Worm (Caenorhabditis elegans): Measurements from ENCODE around the gene gei-13.

gei-13 gene

ce11 chrIII:9619079-9619761 is 17.7 kb downstream of the gei-13 start, which contains the start of gene hlh-11 (continued):
- peak; percentile 82 to 93 for TF ChIP-seq lsy-2 (tag; optimal IDR thresholded peaks at IDR 0.05)
- TF ChIP-seq snu-23 (GFP tag; optimal IDR thresholded peaks at IDR 0.05): peak; percentile 98
- TF ChIP-seq egl-13 (tag; optimal IDR thresholded peaks at IDR 0.05): peak; percentile 51
- no peak for TF ChIP-seq nhr-84 (tag; optimal IDR thresholded peaks at IDR 0.05)
- peak; percentile 93 for TF ChIP-seq rnt-1 (tag; optimal IDR thresholded peaks at IDR 0.05)
- TF ChIP-seq nhr-11 (tag; optimal IDR thresholded peaks at IDR 0.05): peak; percentile 79
- TF ChIP-seq grh-1 (GFP tag; IDR thresholded peaks at IDR 0.05): peak; percentile 28
- peak; percentile 19 for TF ChIP-seq fkh-10 (GFP tag; optimal IDR thresholded peaks at IDR 0.05)
- no peak for TF ChIP-seq nhr-76 (tag; optimal IDR thresholded peaks at IDR 0.05)
- peak; percentile 88 for TF ChIP-seq jun-1 (tag; optimal IDR thresholded peaks at IDR 0.05)
- peak; percentile 82 to 88 for TF ChIP-seq efl-1 (optimal IDR thresholded peaks at IDR 0.05)
- peak; percentile 60 to 93 for TF ChIP-seq efl-1 (GFP tag; optimal IDR thresholded peaks at IDR 0.05 in 1 of 2)
- peak; percentile 51 to 81 (median 70) for TF ChIP-seq ceh-82 (tag; optimal IDR thresholded peaks at IDR 0.05)
- TF ChIP-seq lin-35 (GFP tag; optimal IDR thresholded peaks at IDR 0.05): peak; percentile 69 to 71
- peak; percentile 33 for TF ChIP-seq aly-2 (tag; optimal IDR thresholded peaks at IDR 0.05)
- peak; percentile 84 for TF ChIP-seq C16A3.4 (tag; optimal IDR thresholded peaks at IDR 0.05)
- TF ChIP-seq nhr-90 (tag; optimal IDR thresholded peaks at IDR 0.05; ENCODE audit: poor library complexity): peak; percentile 85
- TF ChIP-seq lin-15B (tag; optimal IDR thresholded peaks at IDR 0.05): peak; percentile 38
- peak; percentile 93 for TF ChIP-seq nhr-47 (tag; optimal IDR thresholded peaks at IDR 0.05)
- no peak for TF ChIP-seq hlh-17 (GFP tag; optimal IDR thresholded peaks at IDR 0.05; ENCODE audit: borderline replicate concordance)
- peak; percentile 95 for TF ChIP-seq mep-1 (tag; optimal IDR thresholded peaks at IDR 0.05)
- peak; percentile 90 for TF ChIP-seq fkh-8 (tag; optimal IDR thresholded peaks at IDR 0.05)
- TF ChIP-seq dpl-1 (GFP tag; optimal IDR thresholded peaks at IDR 0.05): peak; percentile 57 to 68 (median 67)
- TF ChIP-seq elt-2 (tag; optimal IDR thresholded peaks at IDR 0.05): peak; percentile 65
- TF ChIP-seq unc-62 (GFP tag; optimal IDR thresholded peaks at IDR 0.05): no peak
- peak; percentile 81 for TF ChIP-seq lin-13 (GFP tag; optimal IDR thresholded peaks at IDR 0.05)
- peak; percentile 59 for TF ChIP-seq mef-2 (tag; optimal IDR thresholded peaks at IDR 0.05)
- TF ChIP-seq sup-37 (GFP tag; optimal IDR thresholded peaks at IDR 0.05): peak; percentile 59
- TF ChIP-seq pqm-1 (tag; optimal IDR thresholded peaks at IDR 0.05): peak; percentile 27
- peak; percentile 2 for TF ChIP-seq lin-39 (tag; optimal IDR thresholded peaks at IDR 0.05)
- TF ChIP-seq C04F5.9 (tag; optimal IDR thresholded peaks at IDR 0.05): peak; percentile 25
- TF ChIP-seq Y116A8C.19 (tag; optimal IDR thresholded peaks at IDR 0.05; ENCODE audit: borderline replicate concordance): no peak
- TF ChIP-seq nhr-77 (tag; optimal IDR thresholded peaks at IDR 0.05): peak; percentile 92

- TF ChIP-seq pax-3 (tag; optimal IDR thresholded peaks at IDR 0.05): no peak
- peak; percentile 67 for TF ChIP-seq nhr-85 (tag)
- no peak for TF ChIP-seq ceh-82 (tag; optimal IDR thresholded peaks at IDR 0.05)
- peak; percentile 13 for TF ChIP-seq blmp-1 (tag; optimal IDR thresholded peaks at IDR 0.05)
- TF ChIP-seq swsn-7 (tag; optimal IDR thresholded peaks at IDR 0.05): no peak
- no peak for TF ChIP-seq alr-1 (tag; optimal IDR thresholded peaks at IDR 0.05; ENCODE audit: borderline replicate concordance)
- no peak for TF ChIP-seq C34B4.2 (tag; optimal IDR thresholded peaks at IDR 0.05)
- TF ChIP-seq dpl-1 (GFP tag; optimal IDR thresholded peaks at IDR 0.05): peak in 1 of 3 experiments; percentile 8
- no peak for TF ChIP-seq F16B12.6 (tag; optimal IDR thresholded peaks at IDR 0.05)
- TF ChIP-seq lin-14 (GFP tag; optimal IDR thresholded peaks at IDR 0.05): peak; percentile 1
- TF ChIP-seq mep-1 (tag; optimal IDR thresholded peaks at IDR 0.05): peak; percentile 17
- TF ChIP-seq efl-1 (optimal IDR thresholded peaks at IDR 0.05): no peak
- TF ChIP-seq efl-1 (GFP tag; optimal IDR thresholded peaks at IDR 0.05 in 1 of 2): peak in 1 of 2 experiments; percentile 16
These were observed 19.2 kb downstream of the gei-13 start for ce11 chrIII:9617599-9618262.
